Fruit fly (Drosophila melanogaster) whole organism, embryonic: ENCODE data around the gene beta4GalNAcTB.

Experiments used
- B-H2 ChIP-seq: fragments of 200-800 bp; sonication (Bioruptor generic); optimal IDR thresholded peaks from 2 replicates; lab custom pipeline; 2018; ENCODE audit warnings: missing biosample characterization, mild to moderate bottlenecking, missing genetic modification characterization
- Bgb ChIP-seq: fragments of 200-800 bp; sonication (Bioruptor generic); IDR thresholded peaks from 2 replicates; pipeline ENCODE4 v1.3.6; 2022; ENCODE audit warnings: missing biosample characterization, missing genetic modification characterization; ENCODE audit not compliant: partially characterized antibody
- CG10274 ChIP-seq: fragments of 200-800 bp; sonication (Bioruptor generic); optimal IDR thresholded peaks from 3 replicates; lab custom pipeline; 2017; ENCODE audit warnings: missing biosample characterization, mild to moderate bottlenecking, missing genetic modification characterization
- CG10959 ChIP-seq: fragments of 200-800 bp; sonication (Bioruptor generic); IDR thresholded peaks from 2 replicates; pipeline ENCODE4 v1.3.6; 2022; ENCODE audit warnings: missing biosample characterization, missing genetic modification characterization
- CG10979 ChIP-seq: fragments of 200-800 bp; sonication (Bioruptor generic); optimal IDR thresholded peaks from 2 replicates; lab custom pipeline; 2018; ENCODE audit warnings: missing biosample characterization, mild to moderate bottlenecking, missing genetic modification characterization, moderate library complexity
- CG11504 ChIP-seq: fragments of 200-800 bp; sonication (Bioruptor generic); optimal IDR thresholded peaks from 3 replicates; lab custom pipeline; 2019; ENCODE audit warnings: missing biosample characterization, mild to moderate bottlenecking, missing genetic modification characterization, moderate library complexity
- CG11696 ChIP-seq: fragments of 200-800 bp; sonication (Bioruptor generic); IDR thresholded peaks from 2 replicates; pipeline ENCODE4 v1.3.6; 2022; ENCODE audit warnings: missing biosample characterization, missing genetic modification characterization
- CG12391 ChIP-seq: fragments of 200-800 bp; sonication (Bioruptor generic); optimal IDR thresholded peaks from 3 replicates; lab custom pipeline; 2018; ENCODE audit warnings: missing biosample characterization, mild to moderate bottlenecking, missing genetic modification characterization, moderate library complexity
- CG17359 ChIP-seq: fragments of 200-800 bp; sonication (Bioruptor generic); optimal IDR thresholded peaks from 3 replicates; lab custom pipeline; 2018; ENCODE audit warnings: missing biosample characterization, mild to moderate bottlenecking, missing genetic modification characterization, moderate library complexity
- CG18011 ChIP-seq: fragments of 200-800 bp; sonication (Bioruptor generic); optimal IDR thresholded peaks from 2 replicates; lab custom pipeline; 2017; ENCODE audit warnings: missing biosample characterization, missing genetic modification characterization, mild to moderate bottlenecking, moderate library complexity, missing genotype
- CG18262 ChIP-seq: fragments of 200-800 bp; optimal IDR thresholded peaks from 3 replicates; lab custom pipeline; 2019; ENCODE audit warnings: missing biosample characterization, mild to moderate bottlenecking, missing genetic modification characterization, moderate library complexity
- CG30431 ChIP-seq: fragments of 200-800 bp; sonication (Bioruptor generic); optimal IDR thresholded peaks from 2 replicates; lab custom pipeline; 2017; ENCODE audit warnings: missing biosample characterization, missing genetic modification characterization
- CG3065 ChIP-seq: fragments of 200-800 bp; sonication (Bioruptor generic); optimal IDR thresholded peaks from 2 replicates; lab custom pipeline; 2016; ENCODE audit warnings: missing biosample characterization, missing genetic modification characterization
- CG31441 ChIP-seq: fragments of 200-800 bp; sonication (Bioruptor generic); IDR thresholded peaks from 2 replicates; pipeline ENCODE4 v1.3.6; 2022; ENCODE audit warnings: missing biosample characterization, missing genetic modification characterization
- CG4328 ChIP-seq: fragments of 200-800 bp; sonication (Bioruptor generic); optimal IDR thresholded peaks from 3 replicates; lab custom pipeline; 2017; ENCODE audit warnings: missing biosample characterization, missing genetic modification reagents, missing genetic modification characterization
- CG5180 ChIP-seq: fragments of 200-800 bp; sonication (Bioruptor generic); optimal IDR thresholded peaks from 3 replicates; lab custom pipeline; 2017; ENCODE audit warnings: missing biosample characterization, missing genetic modification characterization, mild to moderate bottlenecking, moderate library complexity, missing genetic modification reagents
- CG6854 ChIP-seq: fragments of 200-800 bp; sonication (Bioruptor generic); optimal IDR thresholded peaks from 3 replicates; lab custom pipeline; 2017; ENCODE audit warnings: missing biosample characterization, mild to moderate bottlenecking, missing genetic modification characterization
- CG8765 ChIP-seq: fragments of 200-800 bp; sonication (Bioruptor generic); IDR thresholded peaks from 2 replicates; pipeline ENCODE4 v1.3.6; 2022; ENCODE audit warnings: missing biosample characterization, missing genetic modification characterization
- CG8944 ChIP-seq: fragments of 200-800 bp; sonication (Bioruptor generic); optimal IDR thresholded peaks from 3 replicates; lab custom pipeline; 2016; ENCODE audit warnings: missing biosample characterization, missing genetic modification characterization
- CG9817 ChIP-seq: fragments of 200-800 bp; sonication (Bioruptor generic); optimal IDR thresholded peaks from 2 replicates; lab custom pipeline; 2018; ENCODE audit warnings: missing biosample characterization, mild to moderate bottlenecking, missing genetic modification characterization, moderate library complexity
- CrebB ChIP-seq: fragments of 200-800 bp; sonication (Bioruptor generic); optimal IDR thresholded peaks from 3 replicates; lab custom pipeline; 2018; ENCODE audit warnings: missing biosample characterization, mild to moderate bottlenecking, missing genetic modification characterization
- Fer1 ChIP-seq: fragments of 200-800 bp; sonication (Bioruptor generic); optimal IDR thresholded peaks from 2 replicates; lab custom pipeline; 2017; ENCODE audit warnings: missing biosample characterization, mild to moderate bottlenecking, missing genetic modification characterization
- Fer2 ChIP-seq: fragments of 200-800 bp; sonication (Bioruptor generic); optimal IDR thresholded peaks from 2 replicates; lab custom pipeline; 2018; ENCODE audit warnings: missing biosample characterization, mild to moderate bottlenecking, missing genetic modification characterization, moderate library complexity
- GATAe ChIP-seq: fragments of 200-800 bp; sonication (Bioruptor generic); conservative IDR thresholded peaks from 2 replicates; pipeline ENCODE4 v1.3.6; 2022; ENCODE audit warnings: missing biosample characterization, missing genetic modification characterization
- H2.0 ChIP-seq: fragments of 200-800 bp; sonication (Bioruptor generic); IDR thresholded peaks from 2 replicates; pipeline ENCODE4 v1.3.6; 2022; ENCODE audit warnings: missing biosample characterization, missing genetic modification characterization
- HHEX ChIP-seq: fragments of 200-800 bp; sonication (Bioruptor generic); optimal IDR thresholded peaks from 3 replicates; lab custom pipeline; 2017; ENCODE audit warnings: missing biosample characterization, mild to moderate bottlenecking, missing genetic modification characterization, missing genetic modification reagents
- HLHmδ ChIP-seq: fragments of 200-800 bp; sonication (Bioruptor generic); optimal IDR thresholded peaks from 2 replicates; lab custom pipeline; 2018; ENCODE audit warnings: missing biosample characterization, mild to moderate bottlenecking, missing genetic modification characterization, moderate library complexity
- Mes4 ChIP-seq: fragments of 200-800 bp; sonication (Bioruptor generic); optimal IDR thresholded peaks from 2 replicates; lab custom pipeline; 2016; ENCODE audit warnings: missing biosample characterization, missing genetic modification characterization
- Oli ChIP-seq: fragments of 200-800 bp; sonication (Bioruptor generic); optimal IDR thresholded peaks from 2 replicates; lab custom pipeline; 2018; ENCODE audit warnings: missing biosample characterization, mild to moderate bottlenecking, missing genetic modification characterization, moderate library complexity
- Sry-δ ChIP-seq: fragments of 200-800 bp; sonication (Bioruptor generic); optimal IDR thresholded peaks from 2 replicates; lab custom pipeline; 2016; ENCODE audit warnings: missing biosample characterization, missing genetic modification characterization
- ash1 ChIP-seq: fragments of 200-800 bp; sonication (Bioruptor generic); optimal IDR thresholded peaks from 2 replicates; lab custom pipeline; 2018; ENCODE audit warnings: missing biosample characterization, mild to moderate bottlenecking, missing genetic modification characterization
- ato ChIP-seq: fragments of 200-800 bp; sonication (Bioruptor generic); IDR thresholded peaks from 2 replicates; pipeline ENCODE4 v1.3.6; 2022; ENCODE audit warnings: missing biosample characterization, missing genetic modification characterization; ENCODE audit not compliant: partially characterized antibody
- cato ChIP-seq: fragments of 200-800 bp; sonication (Bioruptor generic); optimal IDR thresholded peaks from 2 replicates; lab custom pipeline; 2016; ENCODE audit warnings: missing biosample characterization, missing genetic modification characterization, borderline replicate concordance
- dimm ChIP-seq: fragments of 200-800 bp; sonication (Bioruptor generic); IDR thresholded peaks from 2 replicates; pipeline ENCODE4 v1.3.6; 2022; ENCODE audit warnings: missing biosample characterization, missing genetic modification characterization
- ewg ChIP-seq: fragments of 200-800 bp; sonication (Bioruptor generic); optimal IDR thresholded peaks from 3 replicates; lab custom pipeline; 2017; ENCODE audit warnings: mild to moderate bottlenecking, missing biosample characterization, missing genetic modification reagents, missing genetic modification characterization
- gce ChIP-seq: fragments of 200-800 bp; sonication (Bioruptor generic); IDR thresholded peaks from 3 replicates; pipeline ENCODE4 v1.3.6; 2022; ENCODE audit warnings: missing biosample characterization, missing genetic modification characterization
- grn ChIP-seq: fragments of 200-800 bp; sonication (Bioruptor generic); optimal IDR thresholded peaks from 3 replicates; lab custom pipeline; 2017; ENCODE audit warnings: missing biosample characterization, missing genetic modification characterization
- kah ChIP-seq: fragments of 200-800 bp; sonication (Bioruptor generic); optimal IDR thresholded peaks from 2 replicates; lab custom pipeline; 2018; ENCODE audit warnings: missing biosample characterization, mild to moderate bottlenecking, missing genetic modification characterization
- mam ChIP-seq: fragments of 200-800 bp; sonication (Bioruptor generic); optimal IDR thresholded peaks from 3 replicates; lab custom pipeline; 2016; ENCODE audit warnings: missing biosample characterization, missing genetic modification characterization
- phol ChIP-seq: fragments of 200-800 bp; sonication (Bioruptor generic); optimal IDR thresholded peaks from 3 replicates; lab custom pipeline; 2018; ENCODE audit warnings: missing biosample characterization, mild to moderate bottlenecking, missing genetic modification characterization, moderate library complexity
- ro ChIP-seq: fragments of 200-800 bp; sonication (Bioruptor generic); IDR thresholded peaks from 2 replicates; pipeline ENCODE4 v1.3.6; 2022; ENCODE audit warnings: missing biosample characterization, missing genetic modification characterization
- stc ChIP-seq: fragments of 200-800 bp; sonication (Bioruptor generic); IDR thresholded peaks from 2 replicates; pipeline ENCODE4 v1.3.6; 2022; ENCODE audit warnings: missing biosample characterization, missing genetic modification characterization
- tap ChIP-seq: fragments of 200-800 bp; optimal IDR thresholded peaks from 3 replicates; lab custom pipeline; 2019; ENCODE audit warnings: missing biosample characterization, mild to moderate bottlenecking, missing genetic modification characterization, moderate library complexity
- trh ChIP-seq: fragments of 200-800 bp; sonication (Bioruptor generic); optimal IDR thresholded peaks from 2 replicates; lab custom pipeline; 2016; ENCODE audit warnings: missing biosample characterization, missing genetic modification characterization
- wdn ChIP-seq: fragments of 200-800 bp; sonication (Bioruptor generic); IDR thresholded peaks from 2 replicates; pipeline ENCODE4 v1.3.6; 2022; ENCODE audit warnings: missing biosample characterization, missing genetic modification characterization
- wek ChIP-seq: fragments of 200-800 bp; sonication (Bioruptor generic); optimal IDR thresholded peaks from 3 replicates; lab custom pipeline; 2018; ENCODE audit warnings: missing biosample characterization, mild to moderate bottlenecking, missing genetic modification characterization, moderate library complexity
- zen2 ChIP-seq: fragments of 200-800 bp; sonication (Bioruptor generic); IDR thresholded peaks from 3 replicates; pipeline ENCODE4 v1.3.6; 2022; ENCODE audit warnings: missing biosample characterization, missing genetic modification characterization; ENCODE audit not compliant: partially characterized antibody
- zfh1 ChIP-seq: fragments of 200-800 bp; sonication (Bioruptor generic); IDR thresholded peaks from 3 replicates; pipeline ENCODE4 v1.3.6; 2022; ENCODE audit warnings: missing biosample characterization, missing genetic modification characterization

Gene beta4GalNAcTB

dm6 chr3R:29068430-29069207 is 34.8 kb upstream of the beta4GalNAcTB start (continued):
- peak; percentile 49 for TF ChIP-seq Oli (tag; lab: Kevin White, UChicago)
- peak; percentile 43 for TF ChIP-seq CG12391
- TF ChIP-seq H2.0 (GFP tag; lab: Robert Waterston, UW): peak; percentile 50; the same call in 1 of the 2 replicates
- TF ChIP-seq zfh1 (GFP tag; lab: Robert Waterston, UW): peak; percentile 45; the same call in 1 of the 3 replicates
- TF ChIP-seq stc: peak; percentile 60; the same call in 1 of the 2 replicates
- peak; percentile 67 for TF ChIP-seq CG11504 (tag; lab: Kevin White, UChicago)
- TF ChIP-seq phol (tag; lab: Kevin White, UChicago): peak; percentile 39
- TF ChIP-seq CG11696 (GFP tag; lab: Robert Waterston, UW): peak; percentile 92
- peak; percentile 1 for TF ChIP-seq Sry-δ
- peak; percentile 15 for TF ChIP-seq CG10979
- TF ChIP-seq grn (GFP tag; lab: Kevin White, UChicago): no peak
- TF ChIP-seq CG18262: peak; percentile 29
- no peak for TF ChIP-seq GATAe
- no peak for TF ChIP-seq Fer2 (tag; lab: Kevin White, UChicago)
- TF ChIP-seq ewg (GFP tag; lab: Kevin White, UChicago): no peak
- TF ChIP-seq dimm: no peak
- no peak for TF ChIP-seq CG8765 (GFP tag; lab: Robert Waterston, UW)
- TF ChIP-seq gce (GFP tag; lab: Robert Waterston, UW): 0 out of 3 replicates have a peak, but pooled peaks have one; percentile 31
- TF ChIP-seq Fer1: peak; percentile 52
- TF ChIP-seq CrebB (tag; lab: Kevin White, UChicago): peak; percentile 45
- TF ChIP-seq kah (GFP tag; lab: Kevin White, UChicago): no peak
- TF ChIP-seq CG31441 (GFP tag; lab: Robert Waterston, UW): peak; percentile 32; the same call in 1 of the 2 replicates
- TF ChIP-seq CG10274 (GFP tag; lab: Kevin White, UChicago): peak; percentile 3
- no peak for TF ChIP-seq Bgb (GFP tag; lab: Robert Waterston, UW)
- TF ChIP-seq wdn (GFP tag; lab: Robert Waterston, UW): no peak
- TF ChIP-seq CG6854 (GFP tag; lab: Kevin White, UChicago): no peak
- no peak for TF ChIP-seq CG10959
- TF ChIP-seq Mes4 (GFP tag; lab: Kevin White, UChicago): no peak
- TF ChIP-seq CG9817: peak; percentile 42
- no peak for TF ChIP-seq cato (GFP tag; lab: Kevin White, UChicago)
- peak; percentile 49 for TF ChIP-seq mam (GFP tag; lab: Kevin White, UChicago)
- TF ChIP-seq tap (tag; lab: Kevin White, UChicago): peak; percentile 48
- TF ChIP-seq ro (GFP tag; lab: Robert Waterston, UW): no peak
- TF ChIP-seq CG18011 (GFP tag; lab: Kevin White, UChicago): no peak
- no peak for TF ChIP-seq CG3065 (GFP tag; lab: Kevin White, UChicago)
- TF ChIP-seq ato: no peak
- TF ChIP-seq HHEX: peak; percentile 5
- TF ChIP-seq wek: no peak
- no peak for TF ChIP-seq zen2 (GFP tag; lab: Robert Waterston, UW)
- no peak for TF ChIP-seq CG8944
- no peak for TF ChIP-seq ash1 (GFP tag; lab: Kevin White, UChicago)
- TF ChIP-seq CG17359: peak; percentile 32
- no peak for TF ChIP-seq HLHmδ (GFP tag; lab: Kevin White, UChicago)
- no peak for TF ChIP-seq CG30431
- TF ChIP-seq CG5180 (GFP tag; lab: Kevin White, UChicago): no peak
- TF ChIP-seq trh (GFP tag; lab: Kevin White, UChicago): no peak
- TF ChIP-seq B-H2 (GFP tag; lab: Kevin White, UChicago): no peak
- TF ChIP-seq CG4328 (GFP tag; lab: Kevin White, UChicago): no peak
